Fruit fly (Drosophila melanogaster) whole organism, embryonic: Measurements from ENCODE around the gene mRpS25.
A peak's percentile ranks its signal among the peaks of the same experiment; 100 is the strongest.

Experiments used
- Ada2b ChIP-seq: fragments of 200-800 bp; sonication (Bioruptor generic); IDR thresholded peaks from 2 replicates; pipeline ENCODE4 v1.3.6; 2022; ENCODE audit warnings: missing biosample characterization, missing genetic modification characterization
- Aef1 ChIP-seq: fragments of 200-800 bp; sonication (Bioruptor generic); IDR thresholded peaks from 3 replicates; pipeline ENCODE4 v1.3.6; 2022; ENCODE audit warnings: missing biosample characterization, missing genetic modification characterization
- Awh ChIP-seq: fragments of 200-800 bp; sonication (Bioruptor generic); IDR thresholded peaks from 2 replicates; pipeline ENCODE4, ENCODE4 v1.3.6; 2022; ENCODE audit warnings: missing biosample characterization, missing genetic modification characterization
- B-H2 ChIP-seq: fragments of 200-800 bp; sonication (Bioruptor generic); optimal IDR thresholded peaks from 2 replicates; lab custom pipeline; 2018; ENCODE audit warnings: missing biosample characterization, mild to moderate bottlenecking, missing genetic modification characterization
- Bteb2 ChIP-seq: fragments of 200-800 bp; sonication (Bioruptor generic); optimal IDR thresholded peaks from 2 replicates; lab custom pipeline; 2016; ENCODE audit warnings: missing biosample characterization, missing genetic modification characterization
- CG10209 ChIP-seq: fragments of 200-800 bp; sonication (Bioruptor generic); optimal IDR thresholded peaks from 3 replicates; lab custom pipeline; 2017; ENCODE audit warnings: missing biosample characterization, mild to moderate bottlenecking, missing genetic modification characterization, missing genetic modification reagents
- CG10274 ChIP-seq: fragments of 200-800 bp; sonication (Bioruptor generic); optimal IDR thresholded peaks from 3 replicates; lab custom pipeline; 2017; ENCODE audit warnings: missing biosample characterization, mild to moderate bottlenecking, missing genetic modification characterization
- CG10366 ChIP-seq: fragments of 200-800 bp; sonication (Bioruptor generic); IDR thresholded peaks from 2 replicates; pipeline ENCODE4 v1.3.6; 2022; ENCODE audit warnings: missing biosample characterization, missing genetic modification characterization
- CG12155 ChIP-seq: fragments of 200-800 bp; sonication (Bioruptor generic); optimal IDR thresholded peaks from 3 replicates; lab custom pipeline; 2016; ENCODE audit warnings: missing biosample characterization, missing genetic modification characterization
- CG12942 ChIP-seq: fragments of 200-800 bp; sonication (Bioruptor generic); optimal IDR thresholded peaks from 3 replicates; lab custom pipeline; 2016; ENCODE audit warnings: missing biosample characterization, missing genetic modification characterization
- CG14050 ChIP-seq: fragments of 200-800 bp; sonication (Bioruptor generic); IDR thresholded peaks from 3 replicates; pipeline ENCODE4 v1.3.6; 2022; ENCODE audit warnings: missing biosample characterization, missing genetic modification characterization
- CG14441 ChIP-seq: fragments of 200-800 bp; sonication (Bioruptor generic); IDR thresholded peaks from 2 replicates; pipeline ENCODE4 v1.3.6; 2022; ENCODE audit warnings: missing biosample characterization, missing genetic modification characterization
- CG14667 ChIP-seq: fragments of 200-800 bp; sonication (Bioruptor generic); IDR thresholded peaks from 2 replicates; pipeline ENCODE4 v1.3.6; 2022; ENCODE audit warnings: missing biosample characterization, missing genetic modification characterization
- CG1602 ChIP-seq: fragments of 200-800 bp; sonication (Bioruptor generic); optimal IDR thresholded peaks from 3 replicates; lab custom pipeline; 2016; ENCODE audit warnings: missing biosample characterization, missing genetic modification characterization
- CG16815 ChIP-seq: fragments of 200-800 bp; sonication (Bioruptor generic); optimal IDR thresholded peaks from 3 replicates; lab custom pipeline; 2017; ENCODE audit warnings: missing biosample characterization, mild to moderate bottlenecking, missing genetic modification characterization
- CG17359 ChIP-seq: fragments of 200-800 bp; sonication (Bioruptor generic); optimal IDR thresholded peaks from 3 replicates; lab custom pipeline; 2018; ENCODE audit warnings: missing biosample characterization, mild to moderate bottlenecking, missing genetic modification characterization, moderate library complexity
- CG34422 ChIP-seq: fragments of 200-800 bp; sonication (Bioruptor generic); IDR thresholded peaks from 3 replicates; pipeline ENCODE4 v1.3.6; 2022; ENCODE audit warnings: missing biosample characterization, missing genetic modification characterization
- CG3838 ChIP-seq: fragments of 200-800 bp; sonication (Bioruptor generic); optimal IDR thresholded peaks from 3 replicates; lab custom pipeline; 2016; ENCODE audit warnings: missing biosample characterization, missing genetic modification characterization
- CG6175 ChIP-seq: fragments of 200-800 bp; sonication (Bioruptor generic); IDR thresholded peaks from 3 replicates; pipeline ENCODE4 v1.3.6; 2022; ENCODE audit warnings: missing biosample characterization, missing genetic modification characterization
- CG7839 ChIP-seq: fragments of 200-800 bp; sonication (Bioruptor generic); optimal IDR thresholded peaks from 3 replicates; lab custom pipeline; 2018; ENCODE audit warnings: missing biosample characterization, mild to moderate bottlenecking, missing genetic modification characterization, moderate library complexity
- CG8290 ChIP-seq, 3 experiments: fragments of 200-800 bp; sonication (Bioruptor generic); optimal IDR thresholded peaks; 2 replicates each; lab custom pipeline; 2016 to 2019; ENCODE audit warnings: missing biosample characterization in 3 of 3, missing genetic modification characterization in 3 of 3, mild to moderate bottlenecking in 2 of 3, moderate library complexity in 1 of 3
- CG9727 ChIP-seq: fragments of 200-800 bp; sonication (Bioruptor generic); optimal IDR thresholded peaks from 3 replicates; lab custom pipeline; 2017; ENCODE audit warnings: missing biosample characterization, mild to moderate bottlenecking, missing genetic modification characterization
- D ChIP-seq, 2 experiments: fragments of 200-800 bp in 1 of 2; fragments of >200 bp in 1 of 2; sonication (Bioruptor generic) in 1 of 2; optimal IDR thresholded peaks; 2 replicates in 1 of 2; 3 replicates in 1 of 2; lab custom pipeline; 2017; ENCODE audit warnings: mild to moderate bottlenecking in 1 of 2, missing biosample characterization in 1 of 2, missing genetic modification characterization in 1 of 2, missing genetic modification reagents in 1 of 2
- D19B ChIP-seq: fragments of 200-800 bp; sonication (Bioruptor generic); optimal IDR thresholded peaks from 2 replicates; lab custom pipeline; 2017; ENCODE audit warnings: missing biosample characterization, mild to moderate bottlenecking, missing genetic modification characterization
- Fer1 ChIP-seq: fragments of 200-800 bp; sonication (Bioruptor generic); optimal IDR thresholded peaks from 2 replicates; lab custom pipeline; 2017; ENCODE audit warnings: missing biosample characterization, mild to moderate bottlenecking, missing genetic modification characterization
- Gsc ChIP-seq: fragments of 200-800 bp; sonication (Bioruptor generic); IDR thresholded peaks from 2 replicates; pipeline ENCODE4 v1.3.6; 2022; ENCODE audit warnings: missing biosample characterization, missing genetic modification characterization
- Hmr ChIP-seq: fragments of 200-800 bp; sonication (Bioruptor generic); optimal IDR thresholded peaks from 3 replicates; lab custom pipeline; 2017; ENCODE audit warnings: mild to moderate bottlenecking, missing biosample characterization, missing genetic modification reagents, missing genetic modification characterization
- Jarid2 ChIP-seq: fragments of 200-800 bp; sonication (Bioruptor generic); optimal IDR thresholded peaks from 3 replicates; lab custom pipeline; 2017; ENCODE audit warnings: mild to moderate bottlenecking, missing biosample characterization, missing genetic modification reagents, missing genetic modification characterization
- Lim3 ChIP-seq: fragments of 200-800 bp; sonication (Bioruptor generic); IDR thresholded peaks from 2 replicates; pipeline ENCODE4 v1.3.6; 2022; ENCODE audit warnings: missing biosample characterization, missing genetic modification characterization
- Ptx1 ChIP-seq: fragments of 200-800 bp; sonication (Bioruptor generic); IDR thresholded peaks from 2 replicates; pipeline ENCODE4 v1.3.6; 2022; ENCODE audit warnings: missing biosample characterization, missing genetic modification characterization
- Ravus ChIP-seq: fragments of 200-800 bp; sonication (Bioruptor generic); IDR thresholded peaks from 2 replicates; pipeline ENCODE4 v1.3.6; 2022; ENCODE audit warnings: missing biosample characterization, missing genetic modification characterization
- Six4 ChIP-seq: fragments of 200-800 bp; sonication (Bioruptor generic); optimal IDR thresholded peaks from 2 replicates; lab custom pipeline; 2016; ENCODE audit warnings: missing biosample characterization, missing genetic modification characterization
- Xbp1 ChIP-seq: fragments of 200-800 bp; sonication (Bioruptor generic); optimal IDR thresholded peaks from 3 replicates; lab custom pipeline; 2016; ENCODE audit warnings: missing biosample characterization, mild to moderate bottlenecking, missing genetic modification characterization
- Xrp1 ChIP-seq: fragments of 200-800 bp; sonication (Bioruptor generic); IDR thresholded peaks from 2 replicates; pipeline ENCODE4 v1.3.6; 2022; ENCODE audit warnings: missing biosample characterization, missing genetic modification characterization
- al ChIP-seq: fragments of 200-800 bp; sonication (Bioruptor generic); IDR thresholded peaks from 2 replicates; pipeline ENCODE4 v1.3.6; 2022; ENCODE audit warnings: missing biosample characterization, missing genetic modification characterization
- bigmax ChIP-seq: fragments of 200-800 bp; sonication (Bioruptor generic); optimal IDR thresholded peaks from 2 replicates; lab custom pipeline; 2018; ENCODE audit warnings: missing biosample characterization, mild to moderate bottlenecking, missing genetic modification characterization
- cad ChIP-seq: fragments of >200 bp; optimal IDR thresholded peaks from 2 replicates; lab custom pipeline; 2017; ENCODE audit warnings: missing biosample characterization, missing genetic modification characterization
- crol ChIP-seq: fragments of 200-800 bp; sonication (Bioruptor generic); IDR thresholded peaks from 2 replicates; pipeline ENCODE4 v1.3.6; 2022; ENCODE audit warnings: missing biosample characterization, missing genetic modification characterization
- dmrt99B ChIP-seq: fragments of 200-800 bp; sonication (Bioruptor generic); optimal IDR thresholded peaks from 2 replicates; lab custom pipeline; 2018; ENCODE audit warnings: missing biosample characterization, mild to moderate bottlenecking, missing genetic modification characterization, moderate library complexity
- eve ChIP-seq, 2 experiments: fragments of >200 bp; optimal IDR thresholded peaks; 2 replicates each; lab custom pipeline; 2017; ENCODE audit warnings: missing biosample characterization in 2 of 2, missing genetic modification characterization in 2 of 2
- fd3F ChIP-seq: fragments of 200-800 bp; sonication (Bioruptor generic); optimal IDR thresholded peaks from 2 replicates; lab custom pipeline; 2018; ENCODE audit warnings: missing biosample characterization, mild to moderate bottlenecking, missing genetic modification characterization, moderate library complexity
- gsb-n ChIP-seq: fragments of 200-800 bp; sonication (Bioruptor generic); optimal IDR thresholded peaks from 3 replicates; lab custom pipeline; 2018; ENCODE audit warnings: missing biosample characterization, mild to moderate bottlenecking, missing genetic modification characterization
- hbn ChIP-seq: fragments of 200-800 bp; sonication (Bioruptor generic); IDR thresholded peaks from 2 replicates; pipeline ENCODE4 v1.3.6; 2022; ENCODE audit warnings: missing biosample characterization, missing genetic modification characterization; ENCODE audit not compliant: partially characterized antibody
- nau ChIP-seq: fragments of 200-800 bp; sonication (Bioruptor generic); optimal IDR thresholded peaks from 3 replicates; lab custom pipeline; 2017; ENCODE audit warnings: missing biosample characterization, mild to moderate bottlenecking, missing genetic modification characterization, missing genetic modification reagents
- org-1 ChIP-seq: fragments of 200-800 bp; sonication (Bioruptor generic); optimal IDR thresholded peaks from 2 replicates; lab custom pipeline; 2017; ENCODE audit warnings: missing biosample characterization, missing genetic modification characterization
- tll ChIP-seq, 2 experiments: fragments of 200-800 bp in 1 of 2; fragments of >200 bp in 1 of 2; sonication (Bioruptor generic) in 1 of 2; optimal IDR thresholded peaks; 2 replicates each; lab custom pipeline; 2017 to 2019; ENCODE audit warnings: missing biosample characterization in 2 of 2, missing genetic modification characterization in 2 of 2, mild to moderate bottlenecking in 1 of 2, moderate library complexity in 1 of 2
- zen ChIP-seq: fragments of 200-800 bp; sonication (Bioruptor generic); optimal IDR thresholded peaks from 3 replicates; lab custom pipeline; 2018; ENCODE audit warnings: missing biosample characterization, mild to moderate bottlenecking, missing genetic modification characterization, moderate library complexity
- zen2 ChIP-seq: fragments of 200-800 bp; sonication (Bioruptor generic); IDR thresholded peaks from 3 replicates; pipeline ENCODE4 v1.3.6; 2022; ENCODE audit warnings: missing biosample characterization, missing genetic modification characterization; ENCODE audit not compliant: partially characterized antibody
- zfh1 ChIP-seq: fragments of 200-800 bp; sonication (Bioruptor generic); IDR thresholded peaks from 3 replicates; pipeline ENCODE4 v1.3.6; 2022; ENCODE audit warnings: missing biosample characterization, missing genetic modification characterization
- zfh2 ChIP-seq: fragments of 200-800 bp; sonication (Bioruptor generic); optimal IDR thresholded peaks from 2 replicates; lab custom pipeline; 2016; ENCODE audit warnings: missing biosample characterization, missing genetic modification characterization

mRpS25 gene

DNA sequence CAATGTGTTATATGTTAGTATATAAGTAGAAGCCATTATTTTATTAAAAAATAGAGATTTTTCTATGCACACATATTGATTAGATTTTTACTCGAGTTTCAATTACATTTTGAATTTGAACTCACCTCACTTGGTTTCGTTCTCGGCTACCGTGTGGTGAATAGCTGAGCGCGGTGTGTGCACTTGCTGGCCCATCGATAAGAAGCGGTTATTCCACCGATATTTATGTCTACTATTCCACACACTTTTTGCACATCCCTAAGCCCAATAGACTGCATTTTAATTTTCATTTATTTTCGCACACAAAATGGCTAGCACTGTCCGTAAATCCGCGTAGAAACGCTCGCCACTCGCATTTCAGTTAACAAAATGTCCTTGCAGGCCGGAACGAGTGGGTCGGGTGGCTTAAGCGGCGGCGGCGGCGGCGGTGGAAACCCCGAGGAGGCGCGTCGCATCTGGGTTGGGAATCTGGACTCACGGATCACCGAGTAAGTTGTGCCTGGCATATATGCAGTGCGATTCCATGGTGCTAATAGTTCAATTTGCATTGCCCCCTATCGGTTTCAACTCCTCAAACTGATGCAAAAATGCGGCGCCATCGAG, 2.3 kb downstream of the mRpS25 start, which contains the start of gene CG14414 (continued):
- TF ChIP-seq eve (GFP tag; optimal IDR thresholded peaks at IDR 0.05; lab: Kevin White, UChicago): no peak
- no peak for TF ChIP-seq nau (GFP tag; lab: Kevin White, UChicago)
- peak; percentile 44; the same call in 1 of the 3 replicates for TF ChIP-seq zfh1 (GFP tag; lab: Robert Waterston, UW)
- 0 out of 2 replicates have a peak, but pooled peaks have one; percentile 13 for TF ChIP-seq Ptx1
- TF ChIP-seq CG14441 (GFP tag; lab: Robert Waterston, UW): no peak
- TF ChIP-seq D (optimal IDR thresholded peaks at IDR 0.05; lab: Kevin White, UChicago): no peak
- no peak for TF ChIP-seq D (GFP tag; optimal IDR thresholded peaks at IDR 0.05; lab: Kevin White, UChicago)
- peak; percentile 25 for TF ChIP-seq CG12155 (GFP tag; lab: Kevin White, UChicago)
- no peak for TF ChIP-seq D19B (GFP tag; lab: Kevin White, UChicago)
- no peak for TF ChIP-seq Fer1
- TF ChIP-seq CG34422 (GFP tag; lab: Robert Waterston, UW): no peak
- TF ChIP-seq org-1: no peak
- TF ChIP-seq cad: no peak
- 0 out of 2 replicates have a peak, but pooled peaks have one; percentile 6 for TF ChIP-seq al (GFP tag; lab: Robert Waterston, UW)
- peak; percentile 28 for TF ChIP-seq Xbp1 (GFP tag; lab: Kevin White, UChicago)
- TF ChIP-seq Aef1 (GFP tag; lab: Robert Waterston, UW): no peak
- no peak for TF ChIP-seq fd3F (GFP tag; lab: Kevin White, UChicago)
- TF ChIP-seq Hmr: peak; percentile 28
- TF ChIP-seq CG7839 (tag; lab: Kevin White, UChicago): no peak
- TF ChIP-seq CG8290 (GFP tag; optimal IDR thresholded peaks at IDR 0.05; lab: Kevin White, UChicago): no peak
- TF ChIP-seq CG8290 (tag; optimal IDR thresholded peaks at IDR 0.05; lab: Kevin White, UChicago): peak in 1 of 2 experiments; percentile 72
- TF ChIP-seq CG10209 (GFP tag; lab: Kevin White, UChicago): no peak
- no peak for TF ChIP-seq CG10366 (GFP tag; lab: Robert Waterston, UW)
- no peak for TF ChIP-seq CG12942 (GFP tag; lab: Kevin White, UChicago)
- no peak for TF ChIP-seq CG16815
- no peak for TF ChIP-seq CG14667
- TF ChIP-seq tll (GFP tag; optimal IDR thresholded peaks at IDR 0.05; lab: Kevin White, UChicago): no peak
- TF ChIP-seq CG6175: no peak
- no peak for TF ChIP-seq CG14050 (GFP tag; lab: Robert Waterston, UW)
- no peak for TF ChIP-seq Xrp1 (GFP tag; lab: Robert Waterston, UW)
- no peak for TF ChIP-seq dmrt99B (tag; lab: Kevin White, UChicago)
- no peak for TF ChIP-seq CG3838 (GFP tag; lab: Kevin White, UChicago)
- no peak for TF ChIP-seq Awh (GFP tag; lab: Robert Waterston, UW)
- TF ChIP-seq zen (tag; lab: Kevin White, UChicago): no peak
- no peak for TF ChIP-seq Ravus (GFP tag; lab: Robert Waterston, UW)
- no peak for TF ChIP-seq CG10274 (GFP tag; lab: Kevin White, UChicago)
- TF ChIP-seq zfh2: peak; percentile 40
- TF ChIP-seq gsb-n: no peak
- 0 out of 2 replicates have a peak, but pooled peaks have one; percentile 19 for TF ChIP-seq Ada2b (GFP tag; lab: Robert Waterston, UW)
- no peak for TF ChIP-seq CG1602 (GFP tag; lab: Kevin White, UChicago)
- no peak for TF ChIP-seq B-H2
- TF ChIP-seq crol: no peak
- peak; percentile 70; the same call in 2 of the 3 replicates for TF ChIP-seq zen2 (GFP tag; lab: Robert Waterston, UW)
- no peak for TF ChIP-seq Six4 (GFP tag; lab: Kevin White, UChicago)
- TF ChIP-seq Lim3: no peak
- no peak for TF ChIP-seq bigmax
- no peak for TF ChIP-seq Bteb2 (GFP tag; lab: Kevin White, UChicago)
- no peak for TF ChIP-seq CG17359
- TF ChIP-seq Jarid2: no peak
- TF ChIP-seq CG9727 (GFP tag; lab: Kevin White, UChicago): no peak
- peak; percentile 77 for TF ChIP-seq hbn (GFP tag; lab: Robert Waterston, UW)
- TF ChIP-seq Gsc (GFP tag; lab: Robert Waterston, UW): no peak
